Fruit fly (Drosophila melanogaster) ovary, adult (tissue): Measurements from ENCODE around the gene CG31802.

Source experiments
- CG17801 ChIP-seq: fragments of 200-800 bp; optimal IDR thresholded peaks from 2 replicates; lab custom pipeline; 2019; ENCODE audit warnings: missing biosample characterization, mild to moderate bottlenecking, missing genetic modification characterization, moderate library complexity; ENCODE audit not compliant: partially characterized antibody

CG31802 gene

dm6 chr2L:18209137-18209536, at the start of gene CG31802:
TSS of gene CG31802 (minus strand) at chr2L:18209237.
- no peak for TF ChIP-seq CG17801

- TF ChIP-seq CG17801, result no peak
Observed at dm6 chr2L:18257878-18258277, 48.8 kb upstream of the CG31802 start, which contains the start of gene CG31788. TSS of gene CG31788 (minus strand) at chr2L:18257978.

dm6 chr2L:18236493-18236892, 27.5 kb upstream of the CG31802 start:
- TF ChIP-seq CG17801, result no peak

- no peak for TF ChIP-seq CG17801
Observed at dm6 chr2L:18202811-18203210, 6.2 kb downstream of the CG31802 start.

dm6 chr2L:18186695-18187094, 22.3 kb downstream of the CG31802 start:
- no peak for TF ChIP-seq CG17801

dm6 chr2L:18184648-18185243, 24.3 kb downstream of the CG31802 start, which contains the start of gene Ptp36E:
TSS of gene Ptp36E (minus strand) at chr2L:18185007.
- TF ChIP-seq CG17801, result no peak

- no peak for TF ChIP-seq CG17801
Observed at dm6 chr2L:18159172-18159571, 49.9 kb downstream of the CG31802 start, which contains the start of gene JMJD4. TSS of gene JMJD4 (minus strand) at chr2L:18159272.

dm6 chr2L:18158622-18159043, 50.4 kb downstream of the CG31802 start:
- no peak for TF ChIP-seq CG17801
